Fruit fly (Drosophila melanogaster) whole organism, embryonic: ENCODE data around the gene Fer3HCH.

Source experiments
- Atf-2 ChIP-seq: fragments of 200-800 bp; sonication (Bioruptor generic); optimal IDR thresholded peaks from 2 replicates; lab custom pipeline; 2016; ENCODE audit warnings: missing biosample characterization, missing genetic modification characterization
- Bgb ChIP-seq: fragments of 200-800 bp; sonication (Bioruptor generic); IDR thresholded peaks from 2 replicates; pipeline ENCODE4 v1.3.6; 2022; ENCODE audit warnings: missing biosample characterization, missing genetic modification characterization; ENCODE audit not compliant: partially characterized antibody
- CG10543 ChIP-seq: fragments of 200-800 bp; sonication (Bioruptor generic); optimal IDR thresholded peaks from 3 replicates; lab custom pipeline; 2017; ENCODE audit warnings: missing biosample characterization, mild to moderate bottlenecking, missing genetic modification characterization, moderate library complexity
- CG13287 ChIP-seq: fragments of 200-800 bp; sonication (Bioruptor generic); IDR thresholded peaks from 2 replicates; pipeline ENCODE4 v1.3.6; 2022; ENCODE audit warnings: missing biosample characterization, missing genetic modification characterization; ENCODE audit not compliant: partially characterized antibody
- CG1603 ChIP-seq: fragments of 200-800 bp; sonication (Bioruptor generic); optimal IDR thresholded peaks from 2 replicates; lab custom pipeline; 2019; ENCODE audit warnings: missing biosample characterization, mild to moderate bottlenecking, missing genetic modification characterization, moderate library complexity
- CG16813 ChIP-seq: fragments of 200-800 bp; sonication (Bioruptor generic); IDR thresholded peaks from 3 replicates; pipeline ENCODE4 v1.3.6; 2022; ENCODE audit warnings: missing biosample characterization, missing genetic modification characterization; ENCODE audit not compliant: partially characterized antibody
- CG17359 ChIP-seq: fragments of 200-800 bp; sonication (Bioruptor generic); optimal IDR thresholded peaks from 3 replicates; lab custom pipeline; 2018; ENCODE audit warnings: missing biosample characterization, mild to moderate bottlenecking, missing genetic modification characterization, moderate library complexity
- CG3838 ChIP-seq: fragments of 200-800 bp; sonication (Bioruptor generic); optimal IDR thresholded peaks from 3 replicates; lab custom pipeline; 2016; ENCODE audit warnings: missing biosample characterization, missing genetic modification characterization
- CG3995 ChIP-seq: fragments of 200-800 bp; sonication (Bioruptor generic); optimal IDR thresholded peaks from 3 replicates; lab custom pipeline; 2016; ENCODE audit warnings: missing biosample characterization, missing genetic modification characterization
- CG4617 ChIP-seq: fragments of 200-800 bp; sonication (Bioruptor generic); optimal IDR thresholded peaks from 3 replicates; lab custom pipeline; 2016; ENCODE audit warnings: missing biosample characterization, missing genetic modification characterization, borderline replicate concordance
- CG7928 ChIP-seq: fragments of 200-800 bp; sonication (Bioruptor generic); optimal IDR thresholded peaks from 2 replicates; lab custom pipeline; 2017; ENCODE audit warnings: missing biosample characterization, mild to moderate bottlenecking, missing genetic modification characterization
- CG7963 ChIP-seq: fragments of 200-800 bp; sonication (Bioruptor generic); IDR thresholded peaks from 3 replicates; pipeline ENCODE4 v1.3.6; 2022; ENCODE audit warnings: missing biosample characterization, missing genetic modification characterization; ENCODE audit not compliant: partially characterized antibody
- CoRest ChIP-seq: fragments of 200-800 bp; sonication (Bioruptor generic); optimal IDR thresholded peaks from 3 replicates; lab custom pipeline; 2018; ENCODE audit warnings: missing biosample characterization, mild to moderate bottlenecking, missing genetic modification characterization, moderate library complexity
- Dbx ChIP-seq: fragments of 200-800 bp; sonication (Bioruptor generic); IDR thresholded peaks from 3 replicates; pipeline ENCODE4 v1.3.6; 2022; ENCODE audit warnings: missing biosample characterization, missing genetic modification characterization
- Dp ChIP-seq: fragments of 200-800 bp; sonication (Bioruptor generic); optimal IDR thresholded peaks from 2 replicates; lab custom pipeline; 2018; ENCODE audit warnings: missing biosample characterization, mild to moderate bottlenecking, missing genetic modification characterization, moderate library complexity
- Drgx ChIP-seq: fragments of 200-800 bp; sonication (Bioruptor generic); IDR thresholded peaks from 2 replicates; pipeline ENCODE4 v1.3.6; 2022; ENCODE audit warnings: missing biosample characterization, missing genetic modification characterization
- HLH4C ChIP-seq: fragments of 200-800 bp; sonication (Bioruptor generic); IDR thresholded peaks from 3 replicates; pipeline ENCODE4 v1.3.6; 2022; ENCODE audit warnings: missing biosample characterization, missing genetic modification characterization; ENCODE audit not compliant: partially characterized antibody
- MESR4 ChIP-seq: fragments of 200-800 bp; sonication (Bioruptor generic); optimal IDR thresholded peaks from 2 replicates; lab custom pipeline; 2018; ENCODE audit warnings: missing biosample characterization, mild to moderate bottlenecking, missing genetic modification characterization, moderate library complexity
- NFAT ChIP-seq: fragments of 200-800 bp; sonication (Bioruptor generic); IDR thresholded peaks from 2 replicates; pipeline ENCODE4 v1.3.6; 2022; ENCODE audit warnings: missing biosample characterization, missing genetic modification characterization
- Scr ChIP-seq: fragments of 200-800 bp; sonication (Bioruptor generic); IDR thresholded peaks from 2 replicates; pipeline ENCODE4 v1.3.6; 2022; ENCODE audit warnings: missing biosample characterization, missing genetic modification characterization; ENCODE audit not compliant: partially characterized antibody
- Sin3A ChIP-seq: fragments of >200 bp; optimal IDR thresholded peaks from 2 replicates; lab custom pipeline; 2018
- Sry-δ ChIP-seq: fragments of 200-800 bp; sonication (Bioruptor generic); optimal IDR thresholded peaks from 2 replicates; lab custom pipeline; 2016; ENCODE audit warnings: missing biosample characterization, missing genetic modification characterization
- amos ChIP-seq: fragments of 200-800 bp; sonication (Bioruptor generic); IDR thresholded peaks from 2 replicates; pipeline ENCODE4 v1.3.6; 2022; ENCODE audit warnings: missing biosample characterization, missing genetic modification characterization; ENCODE audit not compliant: partially characterized antibody
- aop ChIP-seq: fragments of 200-800 bp; sonication (Bioruptor generic); IDR thresholded peaks from 2 replicates; pipeline ENCODE4 v1.3.6; 2022; ENCODE audit warnings: missing biosample characterization, missing genetic modification characterization
- ato ChIP-seq: fragments of 200-800 bp; sonication (Bioruptor generic); IDR thresholded peaks from 2 replicates; pipeline ENCODE4 v1.3.6; 2022; ENCODE audit warnings: missing biosample characterization, missing genetic modification characterization; ENCODE audit not compliant: partially characterized antibody
- cg ChIP-seq: fragments of 200-800 bp; sonication (Bioruptor generic); optimal IDR thresholded peaks from 3 replicates; lab custom pipeline; 2019; ENCODE audit warnings: missing biosample characterization, mild to moderate bottlenecking, missing genetic modification characterization, moderate library complexity
- cwo ChIP-seq: fragments of 200-800 bp; sonication (Bioruptor generic); optimal IDR thresholded peaks from 3 replicates; lab custom pipeline; 2017; ENCODE audit warnings: missing biosample characterization, missing genetic modification characterization, mild to moderate bottlenecking, moderate library complexity, missing genetic modification reagents
- dm ChIP-seq: fragments of 200-800 bp; sonication (Bioruptor generic); optimal IDR thresholded peaks from 3 replicates; lab custom pipeline; 2016; ENCODE audit warnings: missing biosample characterization, missing genetic modification characterization
- gcm2 ChIP-seq: fragments of 200-800 bp; sonication (Bioruptor generic); optimal IDR thresholded peaks from 2 replicates; lab custom pipeline; 2016; ENCODE audit warnings: missing biosample characterization, missing genetic modification characterization
- inv ChIP-seq: fragments of 200-800 bp; sonication (Bioruptor generic); IDR thresholded peaks from 2 replicates; pipeline ENCODE4 v1.3.6; 2022; ENCODE audit warnings: missing biosample characterization, missing genetic modification characterization; ENCODE audit not compliant: partially characterized antibody
- knrl ChIP-seq: fragments of 200-800 bp; sonication (Bioruptor generic); IDR thresholded peaks from 3 replicates; pipeline ENCODE4 v1.3.6; 2022; ENCODE audit warnings: missing biosample characterization, missing genetic modification characterization; ENCODE audit not compliant: partially characterized antibody
- lbe ChIP-seq: fragments of 200-800 bp; sonication (Bioruptor generic); optimal IDR thresholded peaks from 2 replicates; lab custom pipeline; 2016; ENCODE audit warnings: missing biosample characterization, mild to moderate bottlenecking, missing genetic modification characterization
- nerfin-2 ChIP-seq: fragments of 200-800 bp; sonication (Bioruptor generic); IDR thresholded peaks from 2 replicates; pipeline ENCODE4 v1.3.6; 2022; ENCODE audit warnings: missing biosample characterization, missing genetic modification characterization; ENCODE audit not compliant: partially characterized antibody
- phol ChIP-seq: fragments of 200-800 bp; sonication (Bioruptor generic); optimal IDR thresholded peaks from 3 replicates; lab custom pipeline; 2018; ENCODE audit warnings: missing biosample characterization, mild to moderate bottlenecking, missing genetic modification characterization, moderate library complexity
- pzg ChIP-seq: fragments of 200-800 bp; sonication (Bioruptor generic); optimal IDR thresholded peaks from 3 replicates; lab custom pipeline; 2018; ENCODE audit warnings: missing biosample characterization, mild to moderate bottlenecking, missing genetic modification characterization, moderate library complexity
- row ChIP-seq: fragments of 200-800 bp; sonication (Bioruptor generic); IDR thresholded peaks from 3 replicates; pipeline ENCODE4 v1.3.6; 2022; ENCODE audit warnings: missing biosample characterization, missing genetic modification characterization
- slbo ChIP-seq: fragments of 200-800 bp; sonication (Bioruptor generic); IDR thresholded peaks from 2 replicates; pipeline ENCODE4 v1.3.6; 2022; ENCODE audit warnings: missing biosample characterization, missing genetic modification characterization
- sna ChIP-seq: fragments of 200-800 bp; sonication (Bioruptor generic); IDR thresholded peaks from 2 replicates; pipeline ENCODE4 v1.3.6; 2022; ENCODE audit warnings: missing biosample characterization, missing genetic modification characterization; ENCODE audit not compliant: partially characterized antibody
- stc ChIP-seq: fragments of 200-800 bp; sonication (Bioruptor generic); IDR thresholded peaks from 2 replicates; pipeline ENCODE4 v1.3.6; 2022; ENCODE audit warnings: missing biosample characterization, missing genetic modification characterization
- stwl ChIP-seq: fragments of 200-800 bp; sonication (Bioruptor generic); optimal IDR thresholded peaks from 3 replicates; lab custom pipeline; 2018; ENCODE audit warnings: missing biosample characterization, mild to moderate bottlenecking, missing genetic modification characterization, moderate library complexity
- tna ChIP-seq: fragments of 200-800 bp; sonication (Bioruptor generic); IDR thresholded peaks from 2 replicates; pipeline ENCODE4 v1.3.6; 2022; ENCODE audit warnings: missing biosample characterization, missing genetic modification characterization; ENCODE audit not compliant: partially characterized antibody
- unc-4 ChIP-seq: fragments of 200-800 bp; sonication (Bioruptor generic); IDR thresholded peaks from 2 replicates; pipeline ENCODE4 v1.3.6; 2022; ENCODE audit warnings: missing biosample characterization, missing genetic modification characterization; ENCODE audit not compliant: partially characterized antibody
- vnd ChIP-seq: fragments of 200-800 bp; sonication (Bioruptor generic); IDR thresholded peaks from 3 replicates; pipeline ENCODE4 v1.3.6; 2022; ENCODE audit warnings: missing biosample characterization, missing genetic modification characterization; ENCODE audit not compliant: partially characterized antibody
- vvl ChIP-seq: fragments of 200-800 bp; sonication (Bioruptor generic); IDR thresholded peaks from 2 replicates; pipeline ENCODE4 v1.3.6; 2022; ENCODE audit warnings: missing biosample characterization, missing genetic modification characterization

Gene Fer3HCH

DNA sequence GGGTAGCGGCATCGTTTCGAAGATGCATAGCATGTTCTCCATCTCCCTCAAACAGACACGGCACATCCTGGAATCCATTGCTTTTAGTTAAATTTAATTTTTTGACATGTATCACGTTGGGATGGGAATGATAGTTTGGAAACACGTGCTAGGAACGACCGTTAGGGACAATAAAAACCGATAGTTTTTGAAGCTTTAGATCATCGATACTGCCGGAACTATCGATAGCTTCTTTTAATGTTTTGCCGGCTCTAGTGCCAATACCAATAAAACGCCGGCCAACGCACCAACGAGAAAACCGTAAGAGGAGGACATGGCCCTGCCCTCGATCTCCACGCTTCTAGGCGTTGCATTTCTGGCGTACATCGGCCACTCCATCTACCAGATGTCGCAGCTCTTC lies 46.8 kb upstream of the Fer3HCH start, which contains the start of the genes CG4318 and CG4332 (continued):
- TF ChIP-seq CG3995 (GFP tag; lab: Kevin White, UChicago) (peak; percentile 36), Sin3A (lab: Kevin White, UChicago) (peak; percentile 38), aop (GFP tag; lab: Robert Waterston, UW) (no peak), stc (GFP tag; lab: Robert Waterston, UW) (no peak), Dbx (GFP tag; lab: Robert Waterston, UW) (0 out of 3 replicates have a peak, but pooled peaks have one; percentile 7), slbo (0 out of 2 replicates have a peak, but pooled peaks have one; percentile 14), CG4617 (peak; percentile 2), nerfin-2 (GFP tag; lab: Robert Waterston, UW) (peak; percentile 72), Drgx (GFP tag; lab: Robert Waterston, UW) (no peak), CG13287 (peak; percentile 92), lbe (no peak), CG16813 (GFP tag; lab: Robert Waterston, UW) (peak; percentile 85), ato (GFP tag; lab: Robert Waterston, UW) (peak; percentile 79), cwo (GFP tag; lab: Kevin White, UChicago) (peak; percentile 19), Atf-2 (GFP tag; lab: Kevin White, UChicago) (no peak), knrl (peak; percentile 84), dm (GFP tag; lab: Kevin White, UChicago) (peak; percentile 94), vnd (GFP tag; lab: Robert Waterston, UW) (peak; percentile 74), Sry-δ (GFP tag; lab: Kevin White, UChicago) (peak; percentile 92), Dp (GFP tag; lab: Kevin White, UChicago) (peak; percentile 22), gcm2 (GFP tag; lab: Kevin White, UChicago) (no peak), pzg (GFP tag; lab: Kevin White, UChicago) (peak; percentile 53), stwl (tag; lab: Kevin White, UChicago) (peak; percentile 59), inv (GFP tag; lab: Robert Waterston, UW) (peak; percentile 79), NFAT (GFP tag; lab: Robert Waterston, UW) (no peak), CoRest (tag; lab: Kevin White, UChicago) (peak; percentile 4), phol (tag; lab: Kevin White, UChicago) (peak; percentile 30), CG1603 (no peak), tna (peak; percentile 82), CG10543 (GFP tag; lab: Kevin White, UChicago) (no peak), unc-4 (GFP tag; lab: Robert Waterston, UW) (peak; percentile 86), amos (peak; percentile 89), CG7963 (GFP tag; lab: Robert Waterston, UW) (peak; percentile 68), Scr (GFP tag; lab: Robert Waterston, UW) (peak; percentile 87), CG17359 (tag; lab: Kevin White, UChicago) (no peak), HLH4C (GFP tag; lab: Robert Waterston, UW) (peak; percentile 81), CG3838 (GFP tag; lab: Kevin White, UChicago) (no peak), MESR4 (GFP tag; lab: Kevin White, UChicago) (peak; percentile 48), Bgb (peak; percentile 92), CG7928 (peak; percentile 59), vvl (GFP tag; lab: Robert Waterston, UW) (no peak), row (GFP tag; lab: Robert Waterston, UW) (peak; percentile 49; the same call in 2 of the 3 replicates), sna (GFP tag; lab: Robert Waterston, UW) (peak; percentile 88), cg (peak; percentile 33)
